Fruit fly (Drosophila melanogaster) whole organism, embryonic: Measurements from ENCODE around the gene corto.

Experiments
- Ada2b ChIP-seq: fragments of 200-800 bp; sonication (Bioruptor generic); IDR thresholded peaks from 2 replicates; pipeline ENCODE4 v1.3.6; 2022; ENCODE audit warnings: missing biosample characterization, missing genetic modification characterization
- Asciz ChIP-seq: fragments of 200-800 bp; sonication (Bioruptor generic); optimal IDR thresholded peaks from 2 replicates; lab custom pipeline; 2017; ENCODE audit warnings: missing biosample characterization, mild to moderate bottlenecking, missing genetic modification characterization, missing genetic modification reagents
- Awh ChIP-seq: fragments of 200-800 bp; sonication (Bioruptor generic); IDR thresholded peaks from 2 replicates; pipeline ENCODE4, ENCODE4 v1.3.6; 2022; ENCODE audit warnings: missing biosample characterization, missing genetic modification characterization
- CG10979 ChIP-seq: fragments of 200-800 bp; sonication (Bioruptor generic); optimal IDR thresholded peaks from 2 replicates; lab custom pipeline; 2018; ENCODE audit warnings: missing biosample characterization, mild to moderate bottlenecking, missing genetic modification characterization, moderate library complexity
- CG11247 ChIP-seq: fragments of 200-800 bp; sonication (Bioruptor generic); IDR thresholded peaks from 2 replicates; pipeline ENCODE4 v1.3.6; 2022; ENCODE audit warnings: missing biosample characterization, missing genetic modification characterization
- CG12299 ChIP-seq: fragments of 200-800 bp; sonication (Bioruptor generic); optimal IDR thresholded peaks from 2 replicates; lab custom pipeline; 2018; ENCODE audit warnings: missing biosample characterization, mild to moderate bottlenecking, missing genetic modification characterization
- CG16863 ChIP-seq: fragments of 200-800 bp; sonication (Bioruptor generic); optimal IDR thresholded peaks from 3 replicates; lab custom pipeline; 2016; ENCODE audit warnings: missing biosample characterization, missing genetic modification characterization
- CG17359 ChIP-seq: fragments of 200-800 bp; sonication (Bioruptor generic); optimal IDR thresholded peaks from 3 replicates; lab custom pipeline; 2018; ENCODE audit warnings: missing biosample characterization, mild to moderate bottlenecking, missing genetic modification characterization, moderate library complexity
- CG1832 ChIP-seq: fragments of 200-800 bp; sonication (Bioruptor generic); optimal IDR thresholded peaks from 2 replicates; lab custom pipeline; 2017; ENCODE audit warnings: missing biosample characterization, mild to moderate bottlenecking, missing genetic modification characterization, inconsistent platforms
- CG2120 ChIP-seq: fragments of 200-800 bp; sonication (Bioruptor generic); optimal IDR thresholded peaks from 3 replicates; lab custom pipeline; 2016; ENCODE audit warnings: missing biosample characterization, missing genetic modification characterization
- CG30403 ChIP-seq: fragments of 200-800 bp; sonication (Bioruptor generic); optimal IDR thresholded peaks from 3 replicates; lab custom pipeline; 2016; ENCODE audit warnings: missing biosample characterization, missing genetic modification characterization
- CG30431 ChIP-seq: fragments of 200-800 bp; sonication (Bioruptor generic); optimal IDR thresholded peaks from 2 replicates; lab custom pipeline; 2017; ENCODE audit warnings: missing biosample characterization, missing genetic modification characterization
- CG31388 ChIP-seq: fragments of 200-800 bp; sonication (Bioruptor generic); optimal IDR thresholded peaks from 2 replicates; lab custom pipeline; 2016; ENCODE audit warnings: missing biosample characterization, missing genetic modification characterization
- CG31441 ChIP-seq: fragments of 200-800 bp; sonication (Bioruptor generic); IDR thresholded peaks from 2 replicates; pipeline ENCODE4 v1.3.6; 2022; ENCODE audit warnings: missing biosample characterization, missing genetic modification characterization
- CG4282 ChIP-seq: fragments of 200-800 bp; sonication (Bioruptor generic); optimal IDR thresholded peaks from 2 replicates; lab custom pipeline; 2016; ENCODE audit warnings: missing biosample characterization, missing genetic modification characterization
- CG4707 ChIP-seq: fragments of 200-800 bp; sonication (Bioruptor generic); optimal IDR thresholded peaks from 2 replicates; lab custom pipeline; 2018; ENCODE audit warnings: missing biosample characterization, mild to moderate bottlenecking, missing genetic modification characterization, moderate library complexity
- CG6175 ChIP-seq: fragments of 200-800 bp; sonication (Bioruptor generic); IDR thresholded peaks from 3 replicates; pipeline ENCODE4 v1.3.6; 2022; ENCODE audit warnings: missing biosample characterization, missing genetic modification characterization
- CG7839 ChIP-seq: fragments of 200-800 bp; sonication (Bioruptor generic); optimal IDR thresholded peaks from 3 replicates; lab custom pipeline; 2018; ENCODE audit warnings: missing biosample characterization, mild to moderate bottlenecking, missing genetic modification characterization, moderate library complexity
- CG9932 ChIP-seq: fragments of 200-800 bp; sonication (Bioruptor generic); IDR thresholded peaks from 2 replicates; pipeline ENCODE4 v1.3.6; 2022; ENCODE audit warnings: missing biosample characterization, missing genetic modification characterization
- Fer1 ChIP-seq: fragments of 200-800 bp; sonication (Bioruptor generic); optimal IDR thresholded peaks from 2 replicates; lab custom pipeline; 2017; ENCODE audit warnings: missing biosample characterization, mild to moderate bottlenecking, missing genetic modification characterization
- Gug ChIP-seq: fragments of 200-800 bp; sonication (Bioruptor generic); IDR thresholded peaks from 4 replicates; pipeline ENCODE4 v1.3.6; 2022; ENCODE audit warnings: missing biosample characterization, missing genetic modification characterization
- H2.0 ChIP-seq: fragments of 200-800 bp; sonication (Bioruptor generic); IDR thresholded peaks from 2 replicates; pipeline ENCODE4 v1.3.6; 2022; ENCODE audit warnings: missing biosample characterization, missing genetic modification characterization
- Hmr ChIP-seq: fragments of 200-800 bp; sonication (Bioruptor generic); optimal IDR thresholded peaks from 3 replicates; lab custom pipeline; 2017; ENCODE audit warnings: mild to moderate bottlenecking, missing biosample characterization, missing genetic modification reagents, missing genetic modification characterization
- Hr51 ChIP-seq, 2 experiments: fragments of 200-800 bp; sonication (Bioruptor generic); optimal IDR thresholded peaks; 2 replicates in 1 of 2; 3 replicates in 1 of 2; lab custom pipeline; 2016 to 2018; ENCODE audit warnings: missing biosample characterization in 2 of 2, missing genetic modification characterization in 2 of 2, mild to moderate bottlenecking in 1 of 2, moderate library complexity in 1 of 2
- Med ChIP-seq: fragments of 200-800 bp; sonication (Bioruptor generic); peaks from one replicate; lab custom pipeline; 2016; ENCODE audit warnings: missing biosample characterization, missing genetic modification characterization, mild to moderate bottlenecking, inconsistent platforms, moderate library complexity
- Meics ChIP-seq: fragments of 200-800 bp; sonication (Bioruptor generic); optimal IDR thresholded peaks from 2 replicates; lab custom pipeline; 2017; ENCODE audit warnings: missing biosample characterization, mild to moderate bottlenecking, missing genetic modification characterization
- Mrtf ChIP-seq: fragments of 200-800 bp; sonication (Bioruptor generic); IDR thresholded peaks from 3 replicates; pipeline ENCODE4 v1.3.6; 2022; ENCODE audit warnings: missing biosample characterization, missing genetic modification characterization
- Nf-YC ChIP-seq: fragments of 200-800 bp; optimal IDR thresholded peaks from 3 replicates; lab custom pipeline; 2019; ENCODE audit warnings: missing biosample characterization, mild to moderate bottlenecking, missing genetic modification characterization, moderate library complexity
- Pdp1 ChIP-seq, 2 experiments: fragments of 200-800 bp; sonication (Bioruptor generic); optimal IDR thresholded peaks; 3 replicates each; lab custom pipeline; 2016; ENCODE audit warnings: missing biosample characterization in 2 of 2, missing genetic modification characterization in 2 of 2, mild to moderate bottlenecking in 1 of 2, moderate library complexity in 1 of 2
- ap ChIP-seq: fragments of 200-800 bp; sonication (Bioruptor generic); IDR thresholded peaks from 2 replicates; pipeline ENCODE4 v1.3.6; 2022; ENCODE audit warnings: missing biosample characterization, missing genetic modification characterization
- ash1 ChIP-seq: fragments of 200-800 bp; sonication (Bioruptor generic); optimal IDR thresholded peaks from 2 replicates; lab custom pipeline; 2018; ENCODE audit warnings: missing biosample characterization, mild to moderate bottlenecking, missing genetic modification characterization
- az2 ChIP-seq: fragments of 200-800 bp; sonication (Bioruptor generic); optimal IDR thresholded peaks from 3 replicates; lab custom pipeline; 2016; ENCODE audit warnings: missing biosample characterization, missing genetic modification characterization
- crol ChIP-seq: fragments of 200-800 bp; sonication (Bioruptor generic); IDR thresholded peaks from 2 replicates; pipeline ENCODE4 v1.3.6; 2022; ENCODE audit warnings: missing biosample characterization, missing genetic modification characterization
- disco-r ChIP-seq: fragments of 200-800 bp; sonication (Bioruptor generic); optimal IDR thresholded peaks from 2 replicates; lab custom pipeline; 2016; ENCODE audit warnings: missing biosample characterization, missing genetic modification characterization
- dmrt99B ChIP-seq: fragments of 200-800 bp; sonication (Bioruptor generic); optimal IDR thresholded peaks from 2 replicates; lab custom pipeline; 2018; ENCODE audit warnings: missing biosample characterization, mild to moderate bottlenecking, missing genetic modification characterization, moderate library complexity
- eve ChIP-seq, 2 experiments: fragments of >200 bp; optimal IDR thresholded peaks; 2 replicates each; lab custom pipeline; 2017; ENCODE audit warnings: missing biosample characterization in 2 of 2, missing genetic modification characterization in 2 of 2
- ftz-f1 ChIP-seq: fragments of 200-800 bp; sonication (Bioruptor generic); optimal IDR thresholded peaks from 2 replicates; lab custom pipeline; 2016; ENCODE audit warnings: missing biosample characterization, missing genetic modification characterization
- gce ChIP-seq: fragments of 200-800 bp; sonication (Bioruptor generic); IDR thresholded peaks from 3 replicates; pipeline ENCODE4 v1.3.6; 2022; ENCODE audit warnings: missing biosample characterization, missing genetic modification characterization
- gem ChIP-seq: fragments of 200-800 bp; sonication (Bioruptor generic); optimal IDR thresholded peaks from 2 replicates; lab custom pipeline; 2019; ENCODE audit warnings: missing biosample characterization, mild to moderate bottlenecking, missing genetic modification characterization, moderate library complexity
- grau ChIP-seq: fragments of 200-800 bp; optimal IDR thresholded peaks from 3 replicates; lab custom pipeline; 2019; ENCODE audit warnings: missing biosample characterization, mild to moderate bottlenecking, missing genetic modification characterization, moderate library complexity
- kni ChIP-seq: fragments of 200-800 bp; sonication (Bioruptor generic); optimal IDR thresholded peaks from 3 replicates; lab custom pipeline; 2017; ENCODE audit warnings: mild to moderate bottlenecking, missing biosample characterization, missing genetic modification reagents, missing genetic modification characterization
- lab ChIP-seq: fragments of 200-800 bp; sonication (Bioruptor generic); optimal IDR thresholded peaks from 3 replicates; lab custom pipeline; 2017; ENCODE audit warnings: missing biosample characterization, missing genetic modification characterization, mild to moderate bottlenecking, moderate library complexity, missing genetic modification reagents
- onecut ChIP-seq: fragments of 200-800 bp; sonication (Bioruptor generic); IDR thresholded peaks from 2 replicates; pipeline ENCODE4 v1.3.6; 2022; ENCODE audit warnings: missing biosample characterization, missing genetic modification characterization
- prd ChIP-seq, 3 experiments: fragments of >200 bp in 2 of 3; fragments of 200-800 bp in 1 of 3; sonication (Bioruptor generic) in 1 of 3; optimal IDR thresholded peaks in 2 of 3; IDR thresholded peaks in 1 of 3; 2 replicates in 2 of 3; 3 replicates in 1 of 3; pipeline versions ENCODE4 v1.3.6 to Lab custom; 2017 to 2022; ENCODE audit warnings: missing biosample characterization in 1 of 3, missing genetic modification characterization in 1 of 3
- ranshi ChIP-seq: fragments of 200-800 bp; sonication (Bioruptor generic); IDR thresholded peaks from 2 replicates; pipeline ENCODE4 v1.3.6; 2022; ENCODE audit warnings: missing biosample characterization, missing genetic modification characterization
- sd ChIP-seq: fragments of 200-800 bp; sonication (Bioruptor generic); optimal IDR thresholded peaks from 3 replicates; lab custom pipeline; 2018; ENCODE audit warnings: missing biosample characterization, mild to moderate bottlenecking, missing genetic modification characterization, moderate library complexity
- seq ChIP-seq: fragments of 200-800 bp; sonication (Bioruptor generic); IDR thresholded peaks from 2 replicates; pipeline ENCODE4 v1.3.6; 2022; ENCODE audit warnings: missing biosample characterization, missing genetic modification characterization
- tx ChIP-seq: fragments of 200-800 bp; sonication (Bioruptor generic); optimal IDR thresholded peaks from 2 replicates; lab custom pipeline; 2016; ENCODE audit warnings: missing biosample characterization, missing genetic modification characterization
- unpg ChIP-seq: fragments of 200-800 bp; sonication (Bioruptor generic); optimal IDR thresholded peaks from 3 replicates; lab custom pipeline; 2018; ENCODE audit warnings: missing biosample characterization, mild to moderate bottlenecking, missing genetic modification characterization, moderate library complexity

Gene corto

DNA sequence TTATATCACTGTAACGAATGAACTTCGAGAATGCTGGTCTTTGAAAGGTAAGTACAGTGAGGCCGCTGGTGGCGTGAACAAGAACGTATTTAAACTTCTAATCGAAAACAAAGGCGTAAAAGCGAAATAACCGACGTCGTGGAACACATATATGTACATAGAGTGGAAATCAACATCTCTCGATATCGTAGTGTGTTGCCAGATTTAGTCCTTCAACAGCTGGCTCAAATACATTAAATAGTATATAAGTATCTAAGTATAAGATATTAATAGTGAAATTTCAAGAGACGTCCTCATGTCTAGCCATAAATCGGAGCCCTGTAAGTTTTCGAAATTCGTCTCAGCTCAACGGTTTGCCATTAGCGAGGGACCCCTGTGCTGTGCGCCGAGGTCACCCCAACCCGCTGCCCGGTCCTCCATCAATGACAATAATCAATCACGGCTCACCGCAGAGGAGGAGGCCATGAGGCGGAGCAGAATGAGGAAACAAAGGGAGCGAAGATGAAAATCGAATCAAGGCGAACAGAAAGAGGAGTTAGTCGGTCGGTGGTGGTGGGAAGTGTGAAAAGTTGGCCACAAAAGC is 3.8 kb downstream of the corto start (continued):
- peak; percentile 34 for TF ChIP-seq lab (GFP tag; lab: Kevin White, UChicago)
- TF ChIP-seq gce: no peak
- TF ChIP-seq gem (tag; lab: Kevin White, UChicago): peak; percentile 38
- TF ChIP-seq kni (GFP tag; lab: Kevin White, UChicago): peak; percentile 9
- TF ChIP-seq grau: peak; percentile 86
- TF ChIP-seq dmrt99B (tag; lab: Kevin White, UChicago): peak; percentile 43
- TF ChIP-seq CG4707: no peak
- TF ChIP-seq Meics (GFP tag; lab: Kevin White, UChicago): peak; percentile 42
- TF ChIP-seq Gug (GFP tag; lab: Robert Waterston, UW): 0 out of 4 replicates have a peak, but pooled peaks have one; percentile 4
- TF ChIP-seq Med (GFP tag; lab: Kevin White, UChicago): peak; percentile 57
- TF ChIP-seq CG31441 (GFP tag; lab: Robert Waterston, UW): 0 out of 2 replicates have a peak, but pooled peaks have one; percentile 38
- TF ChIP-seq CG17359 (tag; lab: Kevin White, UChicago): peak; percentile 11
- peak; percentile 16 for TF ChIP-seq CG10979 (tag; lab: Kevin White, UChicago)
- peak; percentile 33 for TF ChIP-seq Hmr (GFP tag; lab: Kevin White, UChicago)
- peak in 1 of 2 experiments; percentile 25 for TF ChIP-seq Pdp1 (GFP tag; optimal IDR thresholded peaks at IDR 0.05; lab: Kevin White, UChicago)
- no peak for TF ChIP-seq CG12299 (tag; lab: Kevin White, UChicago)
- peak; percentile 8 for TF ChIP-seq unpg
- TF ChIP-seq Nf-YC (tag; lab: Kevin White, UChicago): no peak
- TF ChIP-seq sd (tag; lab: Kevin White, UChicago): no peak
- peak in 1 of 2 experiments; percentile 9 for TF ChIP-seq Hr51 (GFP tag; optimal IDR thresholded peaks at IDR 0.05; lab: Kevin White, UChicago)
- TF ChIP-seq Awh (GFP tag; lab: Robert Waterston, UW): 0 out of 2 replicates have a peak, but pooled peaks have one; percentile 5
- 0 out of 2 replicates have a peak, but pooled peaks have one; percentile 16 for TF ChIP-seq onecut (GFP tag; lab: Robert Waterston, UW)
- TF ChIP-seq ranshi: 0 out of 2 replicates have a peak, but pooled peaks have one; percentile 20
- TF ChIP-seq CG30431: peak; percentile 28
- no peak for TF ChIP-seq CG4282
- TF ChIP-seq Fer1 (GFP tag; lab: Kevin White, UChicago): peak; percentile 0
- peak; percentile 35 for TF ChIP-seq ftz-f1 (GFP tag; lab: Kevin White, UChicago)
- TF ChIP-seq Mrtf (GFP tag; lab: Robert Waterston, UW): no peak
- TF ChIP-seq CG1832: no peak
- peak; percentile 21 for TF ChIP-seq CG7839 (tag; lab: Kevin White, UChicago)
- TF ChIP-seq CG11247: no peak
- no peak for TF ChIP-seq CG9932 (GFP tag; lab: Robert Waterston, UW)
- no peak for TF ChIP-seq CG31388 (GFP tag; lab: Kevin White, UChicago)
- no peak for TF ChIP-seq CG6175
- TF ChIP-seq Asciz (GFP tag; lab: Kevin White, UChicago): no peak
- no peak for TF ChIP-seq prd (optimal IDR thresholded peaks at IDR 0.05; lab: Kevin White, UChicago)
- TF ChIP-seq prd (GFP tag; IDR thresholded peaks at IDR 0.05; lab: Robert Waterston, UW): peak; percentile 27; the same call in 1 of the 3 replicates
- no peak for TF ChIP-seq CG16863
- TF ChIP-seq disco-r (GFP tag; lab: Kevin White, UChicago): no peak
- TF ChIP-seq seq: no peak
- TF ChIP-seq ash1: peak; percentile 36
- TF ChIP-seq tx: no peak
- no peak for TF ChIP-seq ap (GFP tag; lab: Robert Waterston, UW)
- TF ChIP-seq H2.0 (GFP tag; lab: Robert Waterston, UW): peak; percentile 21; the same call in 1 of the 2 replicates
- peak; percentile 4 for TF ChIP-seq az2 (GFP tag; lab: Kevin White, UChicago)
- peak; percentile 12 for TF ChIP-seq CG30403 (GFP tag; lab: Kevin White, UChicago)
- peak; percentile 63 for TF ChIP-seq crol (GFP tag; lab: Robert Waterston, UW)
- peak; percentile 21 for TF ChIP-seq CG2120 (GFP tag; lab: Kevin White, UChicago)
- TF ChIP-seq Ada2b (GFP tag; lab: Robert Waterston, UW): 0 out of 2 replicates have a peak, but pooled peaks have one; percentile 26
- TF ChIP-seq eve (GFP tag; optimal IDR thresholded peaks at IDR 0.05; lab: Kevin White, UChicago): peak in 1 of 2 experiments; percentile 25
